Worm (Caenorhabditis elegans) whole organism, midembryonic: ENCODE measurements around the gene T22B7.8.

Source experiments
- T22C8.4 ChIP-seq: fragments of 200-800 bp; sonication (Bioruptor generic); IDR thresholded peaks from 2 replicates; pipeline ENCODE4 v1.3.6; 2022; ENCODE audit warnings: missing genetic modification characterization, missing compliant biosample characterization
- cog-1 ChIP-seq: sonication (generic microtip); optimal IDR thresholded peaks from 2 replicates; lab custom pipeline; 2016; ENCODE audit warnings: missing genetic modification characterization, missing compliant biosample characterization
- flt-1 ChIP-seq: fragments of 200-800 bp; sonication (Bioruptor generic); IDR thresholded peaks from 2 replicates; pipeline ENCODE4 v1.3.6; 2022; ENCODE audit warnings: missing genetic modification characterization, missing compliant biosample characterization
- klf-2 ChIP-seq: fragments of 200-800 bp; sonication (Bioruptor generic); conservative IDR thresholded peaks from 2 replicates; pipeline ENCODE4 v1.3.6; 2022; ENCODE audit warnings: missing genetic modification reagents, missing genetic modification characterization, missing compliant biosample characterization
- med-1 ChIP-seq: sonication (generic microtip); optimal IDR thresholded peaks from 2 replicates; lab custom pipeline; 2017; ENCODE audit warnings: missing genetic modification characterization, mild to moderate bottlenecking, missing compliant biosample characterization, antibody characterized with exemption, missing genetic modification reagents; ENCODE audit not compliant: insufficient read depth
- ref-1 ChIP-seq: fragments of 200-800 bp; sonication (Bioruptor generic); conservative IDR thresholded peaks from 2 replicates; pipeline ENCODE4 v1.3.6; 2022; ENCODE audit warnings: missing genetic modification reagents, missing genetic modification characterization, missing compliant biosample characterization
- tab-1 ChIP-seq: fragments of 200-800 bp; sonication (Bioruptor generic); IDR thresholded peaks from 2 replicates; pipeline ENCODE4 v1.3.6; 2022; ENCODE audit warnings: missing genetic modification characterization, missing compliant biosample characterization
- ztf-23 ChIP-seq: fragments of 200-800 bp; sonication (Bioruptor generic); IDR thresholded peaks from 2 replicates; pipeline ENCODE4 v1.3.6; 2022; ENCODE audit warnings: missing genetic modification reagents, missing genetic modification characterization, missing compliant biosample characterization
- ztf-29 ChIP-seq: fragments of 200-800 bp; sonication (Bioruptor generic); IDR thresholded peaks from 2 replicates; pipeline ENCODE4 v1.3.6; 2022; ENCODE audit warnings: missing genetic modification reagents, missing genetic modification characterization, missing compliant biosample characterization

Gene T22B7.8

DNA sequence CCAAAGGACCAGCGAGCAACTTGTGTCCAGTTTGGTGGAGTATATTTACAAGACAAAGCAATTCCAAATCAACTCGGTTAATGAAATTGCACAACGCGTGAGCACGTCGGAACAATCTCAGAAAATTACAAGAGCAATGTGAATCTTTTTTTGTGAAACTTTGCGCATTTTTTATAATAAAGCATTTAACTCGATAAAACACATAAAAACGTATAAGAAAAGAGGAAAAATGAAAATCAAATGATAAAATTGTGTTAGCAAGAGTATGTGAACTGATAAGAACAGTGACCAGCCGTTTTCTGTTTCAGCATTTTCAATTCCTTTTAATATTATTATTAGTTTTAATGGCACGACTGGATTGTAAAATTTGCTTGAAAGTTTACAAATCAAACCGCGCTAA lies at the start of gene T22B7.8:
Gene T22B7.8, plus strand, starts transcription at position 301 of the 400 bp plus-strand sequence.
- TF ChIP-seq T22C8.4 (no peak), ztf-23 (GFP tag; lab: Robert Waterston, UW) (no peak), ref-1 (no peak), klf-2 (GFP tag; lab: Robert Waterston, UW) (no peak), cog-1 (no peak), med-1 (GFP tag; lab: Kevin White, UChicago) (no peak), ztf-29 (GFP tag; lab: Robert Waterston, UW) (no peak), tab-1 (GFP tag; lab: Robert Waterston, UW) (no peak), flt-1 (GFP tag; lab: Robert Waterston, UW) (no peak)

- TF ChIP-seq med-1 (GFP tag; lab: Kevin White, UChicago) (no peak), flt-1 (GFP tag; lab: Robert Waterston, UW) (peak; percentile 49; the same call in 1 of the 2 replicates), klf-2 (GFP tag; lab: Robert Waterston, UW) (no peak), tab-1 (GFP tag; lab: Robert Waterston, UW) (no peak; the same call in 1 of the 2 replicates), T22C8.4 (no peak), ref-1 (no peak), cog-1 (peak; percentile 80), ztf-29 (GFP tag; lab: Robert Waterston, UW) (0 out of 2 replicates have a peak, but pooled peaks have one; percentile 31)
Observed at ce11 chrX:5591830-5592229, 39.9 kb upstream of the T22B7.8 start.

DNA sequence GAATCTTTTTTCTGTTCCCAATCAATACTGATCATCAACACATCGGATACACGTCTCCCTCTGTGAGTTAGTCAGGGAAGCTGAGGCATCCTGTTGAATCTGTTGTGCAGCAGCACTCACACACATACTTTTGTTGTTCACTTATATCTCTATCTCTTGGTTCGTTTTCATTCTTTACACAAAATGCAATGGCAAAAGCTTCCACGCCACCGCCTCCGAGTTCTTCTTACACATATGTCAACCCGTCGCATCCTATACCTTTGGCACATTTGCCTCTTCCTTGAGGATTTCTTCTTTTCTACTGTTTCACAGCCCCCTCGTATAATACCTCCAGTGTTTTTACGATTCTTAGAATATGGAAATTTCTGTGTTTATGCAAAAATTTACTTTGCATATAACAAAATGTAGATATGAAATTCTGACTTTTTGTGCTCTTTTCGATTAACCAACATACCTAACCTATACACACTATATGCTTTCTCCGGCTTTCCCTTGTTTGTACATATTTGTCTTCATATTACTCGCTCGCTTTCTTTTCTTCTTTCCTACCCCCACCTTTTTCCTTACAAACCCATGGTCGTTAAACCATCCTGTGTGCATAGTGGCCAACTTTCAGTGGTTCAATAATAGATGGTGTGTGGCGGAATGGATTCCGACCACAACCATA lies 39.1 kb upstream of the T22B7.8 start, which contains the start of gene unc-97:
Gene unc-97, plus strand, starts transcription at position 617 of the 667 bp plus-strand sequence.
- no peak for TF ChIP-seq T22C8.4
- no peak for TF ChIP-seq med-1 (GFP tag; lab: Kevin White, UChicago)
- TF ChIP-seq flt-1 (GFP tag; lab: Robert Waterston, UW), result peak; percentile 32; the same call in 1 of the 2 replicates
- no peak for TF ChIP-seq cog-1
- TF ChIP-seq ztf-29 (GFP tag; lab: Robert Waterston, UW), result no peak
- no peak for TF ChIP-seq ref-1
- no peak for TF ChIP-seq klf-2 (GFP tag; lab: Robert Waterston, UW)
- no peak for TF ChIP-seq tab-1 (GFP tag; lab: Robert Waterston, UW)
- no peak for TF ChIP-seq ztf-23 (GFP tag; lab: Robert Waterston, UW)

ce11 chrX:5599224-5599623 lies 32.5 kb upstream of the T22B7.8 start, which contains the start of gene sulp-2:
TSS of gene sulp-2 (minus strand) at chrX:5599330.
- TF ChIP-seq flt-1 (GFP tag; lab: Robert Waterston, UW), result no peak
- no peak for TF ChIP-seq cog-1
- TF ChIP-seq klf-2 (GFP tag; lab: Robert Waterston, UW), result no peak
- no peak for TF ChIP-seq tab-1 (GFP tag; lab: Robert Waterston, UW)
- TF ChIP-seq ztf-29 (GFP tag; lab: Robert Waterston, UW), result no peak
- TF ChIP-seq ztf-23 (GFP tag; lab: Robert Waterston, UW), result no peak
- TF ChIP-seq med-1 (GFP tag; lab: Kevin White, UChicago), result no peak
- TF ChIP-seq ref-1, result no peak
- no peak for TF ChIP-seq T22C8.4

- TF ChIP-seq ref-1 (no peak), ztf-29 (GFP tag; lab: Robert Waterston, UW) (no peak), flt-1 (GFP tag; lab: Robert Waterston, UW) (no peak), tab-1 (GFP tag; lab: Robert Waterston, UW) (no peak), klf-2 (GFP tag; lab: Robert Waterston, UW) (no peak), ztf-23 (GFP tag; lab: Robert Waterston, UW) (no peak)
Observed at ce11 chrX:5603338-5603816, 28.3 kb upstream of the T22B7.8 start, which contains the start of gene F14D12.1. TSS of gene F14D12.1 (plus strand) at chrX:5603766.

ce11 chrX:5605049-5605448 lies 26.7 kb upstream of the T22B7.8 start:
- TF ChIP-seq T22C8.4 (no peak), klf-2 (GFP tag; lab: Robert Waterston, UW) (no peak), med-1 (GFP tag; lab: Kevin White, UChicago) (no peak), ztf-23 (GFP tag; lab: Robert Waterston, UW) (no peak), cog-1 (no peak), flt-1 (GFP tag; lab: Robert Waterston, UW) (no peak), ztf-29 (GFP tag; lab: Robert Waterston, UW) (no peak), ref-1 (no peak), tab-1 (GFP tag; lab: Robert Waterston, UW) (no peak)

DNA sequence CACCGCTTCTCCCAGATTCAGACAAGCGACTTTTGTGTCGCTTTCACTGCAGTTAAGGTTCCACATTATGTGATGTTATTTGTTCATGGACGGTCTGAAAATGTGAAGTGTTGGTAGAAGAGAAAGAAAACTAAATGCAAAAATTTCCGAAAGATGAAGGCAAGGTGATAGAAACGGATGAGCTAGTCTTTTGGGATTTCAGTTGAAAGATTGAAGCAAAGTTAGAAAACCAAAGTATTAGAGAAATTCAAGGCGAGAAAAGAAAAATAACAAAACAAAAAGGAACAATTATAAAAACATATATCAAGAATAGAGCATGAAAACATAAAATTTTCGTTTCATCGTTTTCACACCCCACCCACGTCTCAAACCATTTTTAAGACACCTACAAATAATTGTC lies 20.6 kb upstream of the T22B7.8 start, which contains the start of gene octr-1:
Gene octr-1, minus strand, starts transcription at position 101 of the 400 bp plus-strand sequence.
- no peak for TF ChIP-seq flt-1 (GFP tag; lab: Robert Waterston, UW)
- no peak for TF ChIP-seq med-1 (GFP tag; lab: Kevin White, UChicago)
- TF ChIP-seq tab-1 (GFP tag; lab: Robert Waterston, UW), result no peak
- TF ChIP-seq ref-1, result no peak
- TF ChIP-seq cog-1, result no peak
- no peak for TF ChIP-seq T22C8.4
- TF ChIP-seq ztf-23 (GFP tag; lab: Robert Waterston, UW), result no peak
- TF ChIP-seq ztf-29 (GFP tag; lab: Robert Waterston, UW), result no peak
- no peak for TF ChIP-seq klf-2 (GFP tag; lab: Robert Waterston, UW)

DNA sequence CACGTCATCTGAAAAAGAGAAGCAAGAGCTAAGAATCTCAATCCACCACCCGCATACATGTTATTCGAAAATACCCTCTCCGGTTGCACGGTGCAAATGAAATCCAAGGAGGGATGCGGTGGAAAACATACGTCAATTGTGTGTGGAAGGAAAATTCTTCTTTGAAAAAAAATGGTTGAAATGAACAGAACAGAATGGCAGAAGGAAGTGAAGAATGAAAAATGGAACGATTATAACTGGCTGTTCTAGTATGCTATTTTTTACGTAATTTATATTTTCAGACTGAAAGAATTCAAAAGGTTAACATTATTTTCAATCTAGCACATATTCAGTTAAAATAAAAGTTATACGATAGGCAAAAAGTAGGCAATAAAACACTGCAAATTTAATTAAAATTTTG lies 15.7 kb upstream of the T22B7.8 start:
- TF ChIP-seq cog-1 (no peak), flt-1 (GFP tag; lab: Robert Waterston, UW) (no peak)

DNA sequence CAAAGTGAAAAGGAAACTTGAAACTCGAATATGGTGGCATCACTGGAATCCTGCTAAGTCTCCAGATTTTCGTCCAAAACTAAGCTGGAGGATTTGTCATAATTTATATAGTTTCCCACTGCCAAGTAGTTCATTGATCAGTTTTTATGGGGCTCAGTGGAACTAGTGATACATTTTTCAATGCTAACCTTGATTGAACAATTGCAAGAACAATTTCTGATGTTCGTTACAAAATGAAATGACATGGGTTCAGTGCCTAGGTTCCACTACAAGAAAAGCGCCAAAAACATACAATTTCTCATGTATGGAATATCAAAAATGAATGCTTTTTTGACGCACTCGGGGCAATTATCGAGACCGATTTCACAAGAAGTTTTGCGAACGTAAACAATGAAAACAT lies 9.9 kb upstream of the T22B7.8 start:
- no peak for TF ChIP-seq ztf-29 (GFP tag; lab: Robert Waterston, UW)
- no peak for TF ChIP-seq cog-1
- TF ChIP-seq flt-1 (GFP tag; lab: Robert Waterston, UW), result no peak
- no peak for TF ChIP-seq klf-2 (GFP tag; lab: Robert Waterston, UW)
- TF ChIP-seq T22C8.4, result no peak
- TF ChIP-seq ztf-23 (GFP tag; lab: Robert Waterston, UW), result no peak
- TF ChIP-seq tab-1 (GFP tag; lab: Robert Waterston, UW), result no peak
- no peak for TF ChIP-seq med-1 (GFP tag; lab: Kevin White, UChicago)
- no peak for TF ChIP-seq ref-1
